Fruit fly (Drosophila melanogaster): ENCODE measurements around the gene CG34043.

CG34043 gene

DNA sequence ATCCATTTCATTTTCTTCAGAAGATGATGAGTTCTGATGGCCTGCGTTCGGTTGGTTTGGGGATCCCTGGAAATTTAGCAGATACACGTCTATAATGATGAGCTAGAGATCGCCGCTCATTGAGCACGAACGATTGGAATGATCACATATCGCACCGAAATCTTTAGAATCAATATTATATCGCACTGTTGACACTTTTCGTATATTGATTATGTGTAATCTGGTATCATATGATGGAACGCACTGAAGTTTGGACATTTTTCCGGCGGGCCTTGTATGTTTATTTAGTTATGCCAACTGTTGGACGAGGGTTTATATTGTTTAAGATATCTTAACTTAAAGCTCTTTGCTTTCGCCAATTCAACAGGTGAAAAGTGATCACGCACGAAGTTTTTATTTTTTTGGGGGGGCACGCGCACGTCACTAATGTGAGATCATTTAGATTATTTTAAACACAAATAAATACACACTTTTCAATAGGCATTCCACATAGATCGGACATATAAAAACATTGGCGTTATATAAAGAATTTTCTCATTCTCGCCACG, 40.4 kb upstream of the CG34043 start (continued):
- peak; percentile 63; the same call in 2 of the 3 replicates for TF ChIP-seq HLH4C (GFP tag; IDR thresholded peaks at IDR 0.05; ENCODE audit: partially characterized antibody)
- TF ChIP-seq Poxn (GFP tag; IDR thresholded peaks at IDR 0.05): no peak
- TF ChIP-seq Jarid2 (GFP tag; optimal IDR thresholded peaks at IDR 0.05): no peak
- TF ChIP-seq CG11504 (tag; optimal IDR thresholded peaks at IDR 0.05): no peak
- TF ChIP-seq salm (tag; optimal IDR thresholded peaks at IDR 0.05): no peak
- peak; percentile 18 for TF ChIP-seq Antp (GFP tag; optimal IDR thresholded peaks at IDR 0.05)
- no peak for TF ChIP-seq CG6689 (GFP tag; IDR thresholded peaks at IDR 0.05)
- no peak for TF ChIP-seq CG2120 (GFP tag; optimal IDR thresholded peaks at IDR 0.05)
- no peak for TF ChIP-seq exex (tag; optimal IDR thresholded peaks at IDR 0.05)
- no peak for TF ChIP-seq wor (GFP tag; IDR thresholded peaks at IDR 0.05)
- no peak for TF ChIP-seq CG32767 (GFP tag; IDR thresholded peaks at IDR 0.05)
- TF ChIP-seq eyg (GFP tag; optimal IDR thresholded peaks at IDR 0.05): no peak
- TF ChIP-seq fd102C (GFP tag; optimal IDR thresholded peaks at IDR 0.05): no peak
- TF ChIP-seq CG10321 (GFP tag; IDR thresholded peaks at IDR 0.05): no peak
- TF ChIP-seq so (GFP tag; IDR thresholded peaks at IDR 0.05): no peak
- no peak for TF ChIP-seq fu2 (GFP tag; optimal IDR thresholded peaks at IDR 0.05)
- TF ChIP-seq CG3281 (GFP tag; optimal IDR thresholded peaks at IDR 0.05): peak; percentile 49
- no peak for TF ChIP-seq CG6854 (GFP tag; optimal IDR thresholded peaks at IDR 0.05)
- peak; percentile 35 for TF ChIP-seq zfh2 (GFP tag; optimal IDR thresholded peaks at IDR 0.05)
- TF ChIP-seq CG10462 (GFP tag; optimal IDR thresholded peaks at IDR 0.05): no peak
- TF ChIP-seq ranshi (GFP tag; IDR thresholded peaks at IDR 0.05): no peak
- no peak for TF ChIP-seq Mrtf (GFP tag; IDR thresholded peaks at IDR 0.05)
- TF ChIP-seq CG14014 (GFP tag; IDR thresholded peaks at IDR 0.05): 0 out of 2 replicates have a peak, but pooled peaks have one; percentile 34
- no peak for TF ChIP-seq Chrac-16 (GFP tag; optimal IDR thresholded peaks at IDR 0.05)
- no peak for TF ChIP-seq psq (GFP tag; optimal IDR thresholded peaks at IDR 0.05)
- peak; percentile 6 to 28 for TF ChIP-seq dpn (GFP tag; optimal IDR thresholded peaks at IDR 0.05)
- no peak for TF ChIP-seq onecut (GFP tag; IDR thresholded peaks at IDR 0.05)
- TF ChIP-seq CG5180 (GFP tag; optimal IDR thresholded peaks at IDR 0.05): no peak
- no peak for TF ChIP-seq Dip2 (GFP tag; IDR thresholded peaks at IDR 0.05)
- no peak for TF ChIP-seq D19A (tag; optimal IDR thresholded peaks at IDR 0.05)
- no peak for TF ChIP-seq Dip3 (GFP tag; optimal IDR thresholded peaks at IDR 0.05)
- TF ChIP-seq CG6813 (GFP tag; optimal IDR thresholded peaks at IDR 0.05): no peak
- TF ChIP-seq jumu (GFP tag; optimal IDR thresholded peaks at IDR 0.05): no peak
- TF ChIP-seq CG17361 (GFP tag; IDR thresholded peaks at IDR 0.05): peak; percentile 43; the same call in 1 of the 3 replicates
- TF ChIP-seq tna (GFP tag; IDR thresholded peaks at IDR 0.05; ENCODE audit: partially characterized antibody): peak; percentile 57
- TF ChIP-seq CG8089 (GFP tag; optimal IDR thresholded peaks at IDR 0.05): no peak
- peak; percentile 1 for TF ChIP-seq CG6254 (GFP tag; optimal IDR thresholded peaks at IDR 0.05)
- no peak for TF ChIP-seq ems (GFP tag; optimal IDR thresholded peaks at IDR 0.05)
- TF ChIP-seq CG32772 (GFP tag; IDR thresholded peaks at IDR 0.05): no peak
- TF ChIP-seq Hr51 (GFP tag; optimal IDR thresholded peaks at IDR 0.05): no peak
- no peak for TF ChIP-seq Kr (GFP tag; optimal IDR thresholded peaks at IDR 0.05)
- TF ChIP-seq Xbp1 (GFP tag; optimal IDR thresholded peaks at IDR 0.05): no peak
- TF ChIP-seq CG10979 (tag; optimal IDR thresholded peaks at IDR 0.05): peak; percentile 4
- TF ChIP-seq Abd-B (GFP tag; optimal IDR thresholded peaks at IDR 0.05): no peak
- TF ChIP-seq CG18262 (tag; optimal IDR thresholded peaks at IDR 0.05): no peak
- TF ChIP-seq CG4617 (GFP tag; optimal IDR thresholded peaks at IDR 0.05; ENCODE audit: borderline replicate concordance): no peak
- no peak for TF ChIP-seq C15 (GFP tag; IDR thresholded peaks at IDR 0.05)
- TF ChIP-seq CG14860 (GFP tag; IDR thresholded peaks at IDR 0.05; ENCODE audit: partially characterized antibody): peak; percentile 55; the same call in 2 of the 3 replicates
- no peak for TF ChIP-seq Side (GFP tag; optimal IDR thresholded peaks at IDR 0.05)
- TF ChIP-seq Ssrp (tag; optimal IDR thresholded peaks at IDR 0.05): no peak
- TF ChIP-seq CG11247 (GFP tag; IDR thresholded peaks at IDR 0.05): no peak
